Worm (Caenorhabditis elegans): ENCODE measurements around the gene Y39A1A.20.

DNA sequence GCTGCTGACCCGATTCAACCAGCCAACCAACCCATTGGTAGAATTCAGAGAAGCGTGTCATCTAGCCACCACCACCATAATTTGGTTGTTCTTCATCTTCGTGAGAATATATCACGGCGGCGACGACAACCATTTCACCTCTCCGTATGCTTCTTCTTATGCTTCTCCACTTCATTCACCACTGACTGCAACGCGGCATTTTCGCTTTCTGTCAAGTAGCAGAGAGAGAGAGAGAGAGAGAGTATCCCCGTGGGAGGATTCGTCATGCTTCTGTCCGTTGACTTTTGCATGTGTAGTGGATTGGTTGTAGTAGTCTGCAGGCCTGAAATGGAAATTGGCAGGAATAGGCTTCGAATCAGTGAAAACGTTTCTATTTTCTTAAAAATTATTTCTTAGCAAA, 28.5 kb downstream of the Y39A1A.20 start:
- TF ChIP-seq hmbx-1 (tag; optimal IDR thresholded peaks at IDR 0.05) (no peak), ceh-36 (tag; optimal IDR thresholded peaks at IDR 0.05) (no peak), ama-1 (optimal IDR thresholded peaks at IDR 0.05) (no peak), F13C5.2 (tag; optimal IDR thresholded peaks at IDR 0.05) (no peak), hmg-4 (GFP tag; optimal IDR thresholded peaks at IDR 0.05) (no peak), B0310.2 (tag; optimal IDR thresholded peaks at IDR 0.05) (no peak), pes-1 (GFP tag; IDR thresholded peaks at IDR 0.05) (no peak), ceh-13 (GFP tag; optimal IDR thresholded peaks at IDR 0.05) (no peak), flt-1 (GFP tag; IDR thresholded peaks at IDR 0.05) (no peak), aly-1 (tag; optimal IDR thresholded peaks at IDR 0.05) (no peak), tbx-11 (GFP tag; IDR thresholded peaks at IDR 0.05) (no peak), tra-4 (tag; optimal IDR thresholded peaks at IDR 0.05) (no peak), scrt-1 (GFP tag; IDR thresholded peaks at IDR 0.05) (no peak)
